Worm (Caenorhabditis elegans): ENCODE results near the gene mstr-2.

- TF ChIP-seq T22C8.4 (GFP tag; IDR thresholded peaks at IDR 0.05) (peak; percentile 64), ref-1 (GFP tag; conservative IDR thresholded peaks at IDR 0.05) (0 out of 2 replicates have a peak, but pooled peaks have one; percentile 9), med-1 (GFP tag; optimal IDR thresholded peaks at IDR 0.05; ENCODE audit: insufficient read depth) (no peak), ztf-23 (GFP tag; IDR thresholded peaks at IDR 0.05) (peak; percentile 59; the same call in 1 of the 2 replicates), flt-1 (GFP tag; IDR thresholded peaks at IDR 0.05) (no peak; the same call in 1 of the 2 replicates), klf-2 (GFP tag; conservative IDR thresholded peaks at IDR 0.05) (no peak)
Measured at ce11 chrIII:4428797-4429196, 40.1 kb upstream of the mstr-2 start.

Data from whole organism, midembryonic.